Worm (Caenorhabditis elegans) whole organism, early embryonic: ENCODE results near the gene C35B1.7.

ENCODE experiments used
- B0310.2 ChIP-seq: sonication (generic microtip); optimal IDR thresholded peaks from 2 replicates; lab custom pipeline; 2016; ENCODE audit warnings: mild to moderate bottlenecking, missing genetic modification characterization, missing compliant biosample characterization
- F13C5.2 ChIP-seq: sonication (generic microtip); optimal IDR thresholded peaks from 2 replicates; lab custom pipeline; 2017; ENCODE audit warnings: mild to moderate bottlenecking, missing genetic modification characterization, inconsistent platforms, missing compliant biosample characterization
- aly-1 ChIP-seq: sonication (generic microtip); optimal IDR thresholded peaks from 2 replicates; lab custom pipeline; 2016; ENCODE audit warnings: missing genetic modification characterization, missing compliant biosample characterization
- ama-1 ChIP-seq: fragments of 150-350 bp; optimal IDR thresholded peaks from 2 replicates; lab custom pipeline; 2014
- ceh-13 ChIP-seq: fragments of 200-800 bp; sonication (Bioruptor generic); optimal IDR thresholded peaks from 2 replicates; lab custom pipeline; 2018; ENCODE audit warnings: mild to moderate bottlenecking, missing genetic modification characterization, missing compliant biosample characterization
- ceh-36 ChIP-seq: sonication (generic microtip); optimal IDR thresholded peaks from 2 replicates; lab custom pipeline; 2016; ENCODE audit warnings: missing genetic modification characterization, inconsistent platforms, missing compliant biosample characterization
- ets-7 ChIP-seq: sonication (generic microtip); optimal IDR thresholded peaks from 2 replicates; lab custom pipeline; 2016; ENCODE audit warnings: missing genotype, missing genetic modification characterization, missing compliant biosample characterization
- flt-1 ChIP-seq: fragments of 200-800 bp; sonication (Bioruptor generic); IDR thresholded peaks from 2 replicates; pipeline ENCODE4 v1.3.6; 2022; ENCODE audit warnings: missing genetic modification characterization, missing compliant biosample characterization
- hmbx-1 ChIP-seq: sonication (generic microtip); optimal IDR thresholded peaks from 2 replicates; lab custom pipeline; 2016; ENCODE audit warnings: mild to moderate bottlenecking, missing genetic modification characterization, missing compliant biosample characterization
- hmg-4 ChIP-seq: fragments of 200-800 bp; sonication (Bioruptor generic); optimal IDR thresholded peaks from 2 replicates; lab custom pipeline; 2018; ENCODE audit warnings: mild to moderate bottlenecking, missing genetic modification characterization, missing compliant biosample characterization
- hnd-1 ChIP-seq: sonication (generic microtip); optimal IDR thresholded peaks from 2 replicates; lab custom pipeline; 2016; ENCODE audit warnings: missing genetic modification characterization, missing compliant biosample characterization
- pes-1 ChIP-seq: fragments of 200-800 bp; sonication (Bioruptor generic); IDR thresholded peaks from 2 replicates; pipeline ENCODE4 v1.3.6; 2022; ENCODE audit warnings: missing genetic modification reagents, missing genetic modification characterization, missing compliant biosample characterization
- scrt-1 ChIP-seq: fragments of 200-800 bp; sonication (Bioruptor generic); IDR thresholded peaks from 2 replicates; pipeline ENCODE4 v1.3.6; 2022; ENCODE audit warnings: missing genetic modification characterization, missing compliant biosample characterization
- sea-1 ChIP-seq: fragments of 200-800 bp; sonication (Bioruptor generic); conservative IDR thresholded peaks from 2 replicates; pipeline ENCODE4 v1.3.6; 2022; ENCODE audit warnings: missing genetic modification characterization, missing compliant biosample characterization
- tbx-11 ChIP-seq: fragments of 200-800 bp; sonication (Bioruptor generic); IDR thresholded peaks from 2 replicates; pipeline ENCODE4 v1.3.6; 2022; ENCODE audit warnings: missing genetic modification characterization, missing compliant biosample characterization
- tbx-37 ChIP-seq: fragments of 200-800 bp; sonication (Bioruptor generic); conservative IDR thresholded peaks from 2 replicates; pipeline ENCODE4 v1.3.6; 2022; ENCODE audit warnings: missing genetic modification reagents, missing genetic modification characterization, missing compliant biosample characterization
- tra-4 ChIP-seq: sonication (generic microtip); optimal IDR thresholded peaks from 2 replicates; lab custom pipeline; 2017; ENCODE audit warnings: missing genetic modification characterization, missing compliant biosample characterization

Gene C35B1.7

DNA sequence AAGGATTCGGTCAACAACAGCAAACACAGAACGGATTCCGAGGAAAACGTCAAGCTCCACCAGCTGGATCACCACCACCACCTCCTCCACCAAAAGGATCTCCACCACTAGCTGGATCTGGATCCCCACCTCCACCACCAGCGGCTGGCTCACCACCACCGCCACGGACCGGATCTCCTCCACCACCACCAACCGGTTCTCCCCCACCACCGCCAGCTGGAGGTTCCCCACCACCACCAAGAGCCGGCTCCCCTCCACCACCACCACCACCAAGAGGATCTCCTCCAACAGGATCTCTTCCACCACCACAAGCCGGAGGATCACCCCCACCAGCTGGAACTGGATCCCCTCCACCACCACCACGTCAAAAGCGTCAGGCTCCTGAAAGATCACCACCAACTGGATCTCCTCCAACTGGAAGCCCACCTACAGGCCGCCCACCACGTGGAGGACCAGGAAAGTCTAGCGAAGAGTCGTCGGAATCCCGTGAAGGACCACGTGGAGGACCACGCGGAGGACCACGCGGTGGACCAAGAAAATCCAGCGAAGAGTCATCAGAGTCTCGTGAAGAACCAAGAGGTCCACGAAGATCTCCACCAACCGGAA, 32.1 kb upstream of the C35B1.7 start:
- TF ChIP-seq hmg-4 (GFP tag; lab: Kevin White, UChicago) (no peak), scrt-1 (GFP tag; lab: Robert Waterston, UW) (no peak), tra-4 (tag; lab: Kevin White, UChicago) (no peak), ets-7 (tag; lab: Kevin White, UChicago) (no peak), aly-1 (tag; lab: Kevin White, UChicago) (no peak), hmbx-1 (tag; lab: Kevin White, UChicago) (no peak), hnd-1 (no peak), ceh-36 (no peak), pes-1 (no peak), tbx-37 (GFP tag; lab: Robert Waterston, UW) (no peak), ama-1 (lab: Kevin White, UChicago) (no peak), flt-1 (no peak), B0310.2 (tag; lab: Kevin White, UChicago) (no peak), tbx-11 (no peak)

DNA sequence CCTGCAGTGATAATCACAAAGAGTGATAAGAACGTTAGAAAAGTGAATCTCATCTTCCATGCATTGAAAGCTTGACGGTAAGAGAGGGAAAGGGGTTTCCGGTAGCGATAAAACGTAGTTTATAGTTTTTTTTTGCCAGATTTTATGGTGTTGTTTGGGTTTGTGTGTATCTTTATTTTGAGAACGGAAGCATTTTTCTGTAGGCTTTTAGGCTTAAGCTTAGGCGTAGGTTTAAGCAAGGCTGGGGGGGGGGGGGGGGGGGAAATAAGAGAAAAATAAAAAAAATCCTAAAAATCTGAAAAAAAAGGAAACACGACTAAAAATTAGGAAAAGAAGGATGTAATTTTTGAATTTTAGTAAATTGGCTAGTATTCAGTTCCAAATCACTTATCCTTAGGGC, 30.0 kb upstream of the C35B1.7 start, which contains the start of gene C35B1.8:
TSS of gene C35B1.8 (minus strand) at position 101 of the 400 bp plus-strand sequence.
- no peak for TF ChIP-seq hnd-1
- TF ChIP-seq B0310.2 (tag; lab: Kevin White, UChicago), result no peak
- TF ChIP-seq F13C5.2 (tag; lab: Kevin White, UChicago), result no peak
- no peak for TF ChIP-seq tbx-11
- TF ChIP-seq scrt-1 (GFP tag; lab: Robert Waterston, UW), result no peak
- no peak for TF ChIP-seq tra-4 (tag; lab: Kevin White, UChicago)
- no peak for TF ChIP-seq flt-1
- no peak for TF ChIP-seq ceh-36
- no peak for TF ChIP-seq aly-1 (tag; lab: Kevin White, UChicago)
- no peak for TF ChIP-seq ets-7 (tag; lab: Kevin White, UChicago)
- TF ChIP-seq ceh-13 (GFP tag; lab: Kevin White, UChicago), result no peak
- no peak for TF ChIP-seq hmbx-1 (tag; lab: Kevin White, UChicago)
- no peak for TF ChIP-seq ama-1 (lab: Kevin White, UChicago)
- no peak for TF ChIP-seq hmg-4 (GFP tag; lab: Kevin White, UChicago)
- no peak for TF ChIP-seq pes-1
- no peak for TF ChIP-seq sea-1 (GFP tag; lab: Robert Waterston, UW)
- TF ChIP-seq tbx-37 (GFP tag; lab: Robert Waterston, UW), result no peak

DNA sequence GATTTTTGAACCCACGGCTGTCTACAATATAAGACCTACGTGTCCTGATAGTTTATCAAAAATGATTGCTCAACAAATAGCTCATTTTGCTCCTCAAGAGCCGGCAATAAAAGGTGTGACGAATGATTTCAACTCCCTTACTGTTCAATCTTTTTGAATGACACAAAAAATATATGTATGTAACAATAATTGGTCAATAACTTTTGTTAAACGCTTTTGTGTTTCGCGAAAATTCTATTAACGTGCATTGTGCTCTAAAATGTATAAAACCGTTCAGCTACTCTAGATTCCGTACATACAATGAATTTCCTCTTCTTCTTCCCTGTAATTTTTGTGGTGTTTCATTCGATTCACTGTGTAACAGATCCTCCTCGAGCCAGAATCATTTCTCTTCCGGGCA, 29.4 kb upstream of the C35B1.7 start, which contains the start of gene C35B1.4:
TSS of gene C35B1.4 (plus strand) at position 301 of the 400 bp plus-strand sequence.
- TF ChIP-seq B0310.2 (tag; lab: Kevin White, UChicago), result no peak
- TF ChIP-seq scrt-1 (GFP tag; lab: Robert Waterston, UW), result no peak
- no peak for TF ChIP-seq hnd-1
- TF ChIP-seq aly-1 (tag; lab: Kevin White, UChicago), result no peak
- TF ChIP-seq ceh-13 (GFP tag; lab: Kevin White, UChicago), result no peak

DNA sequence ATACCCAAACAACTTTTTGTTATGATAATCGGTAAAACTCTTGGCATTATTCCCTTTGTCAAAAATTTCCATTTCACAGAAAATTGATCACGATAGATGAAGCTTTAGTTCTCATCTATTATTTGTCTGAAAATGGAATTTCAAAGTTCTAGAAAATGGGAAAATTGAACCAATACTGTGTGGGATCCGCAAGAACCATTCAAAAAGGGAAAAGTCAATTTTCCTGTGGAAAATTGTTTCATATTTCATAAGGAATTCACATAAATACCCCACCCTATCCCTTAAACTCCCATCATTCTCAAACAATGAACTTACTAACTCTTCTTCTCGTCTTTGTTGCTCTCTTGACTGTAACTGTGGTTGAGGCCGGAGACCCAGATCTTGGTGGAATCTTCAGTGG, 28.0 kb upstream of the C35B1.7 start, which contains the start of the genes C35B1.9 and C35B1.3:
TSS of gene C35B1.9 (minus strand) at position 101 of the 400 bp plus-strand sequence.
TSS of gene C35B1.3 (plus strand) at position 306 of the 400 bp plus-strand sequence.
- TF ChIP-seq ceh-36 (no peak), hmbx-1 (tag; lab: Kevin White, UChicago) (no peak), B0310.2 (tag; lab: Kevin White, UChicago) (no peak), scrt-1 (GFP tag; lab: Robert Waterston, UW) (no peak), flt-1 (no peak), tra-4 (tag; lab: Kevin White, UChicago) (no peak), tbx-37 (GFP tag; lab: Robert Waterston, UW) (no peak), ceh-13 (GFP tag; lab: Kevin White, UChicago) (no peak)

DNA sequence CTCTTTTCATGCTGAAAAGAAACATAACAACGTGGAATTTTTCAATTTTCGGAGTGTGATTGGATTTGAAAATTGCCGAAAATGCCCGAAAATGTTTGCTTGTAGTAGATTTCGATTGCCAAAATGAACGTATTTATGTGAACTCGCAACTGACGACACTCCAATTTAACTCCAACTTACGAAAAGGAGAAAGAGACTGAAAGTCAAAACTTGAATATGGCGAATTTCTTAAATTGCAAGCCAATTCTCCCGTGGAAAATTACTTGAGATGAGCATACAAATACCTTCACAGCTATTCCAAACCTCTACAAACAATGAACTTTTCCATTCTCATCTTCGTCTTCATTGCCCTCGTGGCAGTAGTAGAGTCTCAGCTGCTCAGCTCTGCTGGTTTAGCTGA, 26.3 kb upstream of the C35B1.7 start:
- TF ChIP-seq hnd-1, result no peak
- no peak for TF ChIP-seq F13C5.2 (tag; lab: Kevin White, UChicago)
- TF ChIP-seq ets-7 (tag; lab: Kevin White, UChicago), result no peak
- TF ChIP-seq tbx-37 (GFP tag; lab: Robert Waterston, UW), result no peak
- TF ChIP-seq flt-1, result no peak
- no peak for TF ChIP-seq sea-1 (GFP tag; lab: Robert Waterston, UW)

DNA sequence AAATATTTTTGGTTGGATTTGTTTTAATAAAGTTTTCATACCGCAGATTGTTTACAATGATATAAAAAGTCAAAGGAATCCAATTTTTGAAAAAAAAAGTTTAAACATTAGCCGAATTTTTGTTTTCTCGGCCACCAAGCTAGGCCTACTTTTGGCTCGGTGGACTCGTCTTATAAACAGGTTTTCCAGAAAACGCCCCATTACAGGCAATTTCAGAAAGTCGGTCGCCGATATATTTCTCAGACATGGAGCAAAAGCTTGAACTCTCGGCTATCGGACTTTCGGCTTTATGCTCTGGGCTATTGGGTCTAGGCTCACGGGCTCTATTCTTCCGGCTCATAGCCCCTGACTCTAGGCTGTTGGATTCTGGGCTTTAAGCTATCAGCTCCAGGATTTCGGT, 25.8 kb upstream of the C35B1.7 start:
- TF ChIP-seq pes-1, result no peak
- TF ChIP-seq B0310.2 (tag; lab: Kevin White, UChicago), result no peak
- no peak for TF ChIP-seq ets-7 (tag; lab: Kevin White, UChicago)
- TF ChIP-seq aly-1 (tag; lab: Kevin White, UChicago), result no peak
- TF ChIP-seq sea-1 (GFP tag; lab: Robert Waterston, UW), result no peak
- no peak for TF ChIP-seq ama-1 (lab: Kevin White, UChicago)
- no peak for TF ChIP-seq scrt-1 (GFP tag; lab: Robert Waterston, UW)
- TF ChIP-seq tbx-37 (GFP tag; lab: Robert Waterston, UW), result no peak
- TF ChIP-seq tbx-11, result no peak
- TF ChIP-seq hmg-4 (GFP tag; lab: Kevin White, UChicago), result no peak
- no peak for TF ChIP-seq hnd-1
- TF ChIP-seq ceh-36, result no peak
- TF ChIP-seq F13C5.2 (tag; lab: Kevin White, UChicago), result no peak
- TF ChIP-seq flt-1, result no peak
- TF ChIP-seq tra-4 (tag; lab: Kevin White, UChicago), result no peak
- TF ChIP-seq hmbx-1 (tag; lab: Kevin White, UChicago), result no peak
- no peak for TF ChIP-seq ceh-13 (GFP tag; lab: Kevin White, UChicago)

DNA sequence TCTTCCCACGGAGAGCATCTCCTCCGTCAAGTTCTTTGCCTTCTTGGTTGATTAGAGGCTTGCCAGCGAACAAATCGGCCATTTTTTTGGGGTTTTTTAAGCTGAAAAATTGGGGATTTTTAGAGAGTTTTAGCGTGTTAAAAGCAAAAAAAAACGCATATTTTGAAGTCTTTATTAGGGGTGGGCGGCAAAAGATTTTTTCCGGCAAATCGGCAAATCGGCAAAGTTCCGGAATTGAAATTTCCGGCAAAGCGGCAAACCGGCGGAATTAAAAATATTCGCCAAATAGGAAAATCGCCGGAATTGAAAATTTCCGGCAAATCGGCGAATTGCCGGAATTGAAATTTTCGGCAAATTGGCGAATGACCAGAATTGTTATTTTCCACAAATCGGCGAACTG, 24.8 kb upstream of the C35B1.7 start, which contains the start of gene C35B1.5:
TSS of gene C35B1.5 (minus strand) at position 101 of the 400 bp plus-strand sequence.
- no peak for TF ChIP-seq hmg-4 (GFP tag; lab: Kevin White, UChicago)
- no peak for TF ChIP-seq hmbx-1 (tag; lab: Kevin White, UChicago)
- no peak for TF ChIP-seq ceh-13 (GFP tag; lab: Kevin White, UChicago)
- TF ChIP-seq hnd-1, result no peak
- no peak for TF ChIP-seq aly-1 (tag; lab: Kevin White, UChicago)
- no peak for TF ChIP-seq sea-1 (GFP tag; lab: Robert Waterston, UW)
- no peak for TF ChIP-seq ceh-36
- TF ChIP-seq scrt-1 (GFP tag; lab: Robert Waterston, UW), result no peak
- no peak for TF ChIP-seq ama-1 (lab: Kevin White, UChicago)
- no peak for TF ChIP-seq tbx-37 (GFP tag; lab: Robert Waterston, UW)
- no peak for TF ChIP-seq tra-4 (tag; lab: Kevin White, UChicago)
- TF ChIP-seq tbx-11, result no peak
- no peak for TF ChIP-seq F13C5.2 (tag; lab: Kevin White, UChicago)
